Worm (Caenorhabditis elegans) whole organism, L2 larva: ENCODE results near the gene nlp-30.

Experiments
- F13H6.1 ChIP-seq: sonication (generic microtip); optimal IDR thresholded peaks from 2 replicates; lab custom pipeline; 2016; ENCODE audit warnings: missing genetic modification characterization, missing compliant biosample characterization
- egl-27 ChIP-seq: sonication (generic microtip); optimal IDR thresholded peaks from 3 replicates; lab custom pipeline; 2017; ENCODE audit warnings: missing biosample characterization, missing genetic modification reagents, missing genetic modification characterization
- elt-1 ChIP-seq: fragments of 150-350 bp; optimal IDR thresholded peaks from 2 replicates; lab custom pipeline; 2014; ENCODE audit warnings: missing biosample characterization, missing genetic modification characterization
- nhr-10 ChIP-seq: sonication (generic microtip); optimal IDR thresholded peaks from 2 replicates; lab custom pipeline; 2017; ENCODE audit warnings: missing biosample characterization, missing genetic modification characterization
- nhr-11 ChIP-seq: fragments of 150-350 bp; optimal IDR thresholded peaks from 2 replicates; lab custom pipeline; 2014; ENCODE audit warnings: missing biosample characterization, missing genetic modification characterization
- snpc-4 ChIP-seq: fragments of 150-350 bp; optimal IDR thresholded peaks from 2 replicates; lab custom pipeline; 2014; ENCODE audit warnings: missing biosample characterization, missing genetic modification characterization
- zag-1 ChIP-seq: fragments of 150-350 bp; optimal IDR thresholded peaks from 2 replicates; lab custom pipeline; 2014; ENCODE audit warnings: missing biosample characterization, missing genetic modification characterization

DNA sequence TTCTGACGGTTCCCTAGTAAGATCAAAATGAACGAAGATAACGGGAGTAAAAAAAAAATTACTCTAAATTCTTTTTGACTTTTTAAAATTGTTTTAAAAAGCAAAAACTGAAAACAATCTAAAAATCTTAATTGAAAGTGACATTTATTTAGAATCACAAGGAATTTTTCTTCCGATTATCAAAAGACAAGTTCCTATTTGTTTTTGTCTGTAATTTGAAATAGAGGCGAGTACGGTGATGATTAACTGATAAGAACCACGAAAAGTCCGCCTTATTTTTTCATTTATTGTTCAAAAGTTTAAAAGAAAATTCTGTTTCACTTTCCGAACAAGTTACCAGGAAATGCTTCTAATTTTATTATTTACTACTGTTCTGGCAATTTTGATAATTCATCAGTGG lies 32.1 kb upstream of the nlp-30 start, which contains the start of gene dach-1:
- TF ChIP-seq egl-27 (no peak), F13H6.1 (tag; lab: Kevin White, UChicago) (no peak), zag-1 (no peak), nhr-11 (no peak), snpc-4 (tag; lab: Kevin White, UChicago) (no peak), nhr-10 (tag; lab: Kevin White, UChicago) (no peak), elt-1 (tag; lab: Kevin White, UChicago) (no peak)
